Worm (Caenorhabditis elegans) whole organism, L3 larva: ENCODE results near the gene nhr-148.
"Not testable (repeated sequence)": the region's sequence is repeated elsewhere in the genome, so short reads cannot be mapped to it uniquely, and the experiment has no call there.

Source experiments
- R02D3.7 ChIP-seq: fragments of 150-350 bp; optimal IDR thresholded peaks from 2 replicates; lab custom pipeline; 2014; ENCODE audit warnings: missing biosample characterization, missing genetic modification characterization
- ZK546.5 ChIP-seq: sonication (generic microtip); optimal IDR thresholded peaks from 2 replicates; lab custom pipeline; 2017; ENCODE audit warnings: missing biosample characterization, missing genetic modification characterization
- aly-2 ChIP-seq: fragments of 150-350 bp; optimal IDR thresholded peaks from 2 replicates; lab custom pipeline; 2014; ENCODE audit warnings: missing biosample characterization, missing genetic modification characterization
- ama-1 ChIP-seq: fragments of 150-350 bp; optimal IDR thresholded peaks from 2 replicates; lab custom pipeline; 2018
- ceh-28 ChIP-seq: fragments of 150-350 bp; optimal IDR thresholded peaks from 2 replicates; lab custom pipeline; 2014; ENCODE audit warnings: missing biosample characterization, missing genetic modification reagents, missing genetic modification characterization
- ceh-9 ChIP-seq: sonication (generic microtip); optimal IDR thresholded peaks from 2 replicates; lab custom pipeline; 2018; ENCODE audit warnings: missing biosample characterization, missing genetic modification characterization
- daf-12 ChIP-seq: fragments of 150-350 bp; optimal IDR thresholded peaks from 2 replicates; lab custom pipeline; 2014; ENCODE audit warnings: missing biosample characterization, missing genetic modification reagents, missing genetic modification characterization
- egl-27 ChIP-seq: sonication (generic microtip); optimal IDR thresholded peaks from 4 replicates; lab custom pipeline; 2017; ENCODE audit warnings: missing biosample characterization, missing genetic modification reagents, missing genetic modification characterization
- egl-5 ChIP-seq: fragments of 150-350 bp; optimal IDR thresholded peaks from 2 replicates; lab custom pipeline; 2017; ENCODE audit warnings: missing biosample characterization, missing genetic modification reagents, missing genetic modification characterization, inconsistent platforms
- elt-3 ChIP-seq, 3 experiments: fragments of 150-350 bp in 1 of 3; sonication (generic microtip) in 2 of 3; optimal IDR thresholded peaks; 2 replicates in 2 of 3; 4 replicates in 1 of 3; lab custom pipeline; 2014 to 2017; ENCODE audit warnings: missing biosample characterization in 3 of 3, missing genetic modification characterization in 3 of 3
- eor-1 ChIP-seq, 2 experiments: fragments of 150-350 bp; optimal IDR thresholded peaks; 2 replicates each; lab custom pipeline; 2014 to 2018; ENCODE audit warnings: missing biosample characterization in 2 of 2, missing genetic modification characterization in 2 of 2
- fkh-2 ChIP-seq: fragments of 150-350 bp; optimal IDR thresholded peaks from 2 replicates; lab custom pipeline; 2014; ENCODE audit warnings: missing biosample characterization, missing genetic modification reagents, missing genetic modification characterization
- fos-1 ChIP-seq: fragments of 150-350 bp; optimal IDR thresholded peaks from 2 replicates; lab custom pipeline; 2014; ENCODE audit warnings: missing biosample characterization, missing genetic modification characterization
- hmg-11 ChIP-seq: sonication (generic microtip); optimal IDR thresholded peaks from 2 replicates; lab custom pipeline; 2016; ENCODE audit warnings: missing genetic modification characterization, missing compliant biosample characterization
- lin-39 ChIP-seq: fragments of 150-350 bp; optimal IDR thresholded peaks from 2 replicates; lab custom pipeline; 2018; ENCODE audit warnings: missing biosample characterization, missing genetic modification reagents, missing genetic modification characterization
- lsy-12 ChIP-seq: sonication (generic microtip); optimal IDR thresholded peaks from 2 replicates; lab custom pipeline; 2016; ENCODE audit warnings: mild to moderate bottlenecking, missing genetic modification characterization, missing compliant biosample characterization
- mml-1 ChIP-seq: fragments of 150-350 bp; sonication (generic microtip); optimal IDR thresholded peaks from 3 replicates; lab custom pipeline; 2014; ENCODE audit warnings: missing biosample characterization, missing genetic modification characterization
- nfya-1 ChIP-seq: sonication (generic microtip); optimal IDR thresholded peaks from 2 replicates; lab custom pipeline; 2017; ENCODE audit warnings: missing genetic modification characterization, mild to moderate bottlenecking, missing compliant biosample characterization, antibody characterized with exemption, moderate library complexity; ENCODE audit not compliant: insufficient read depth
- nhr-11 ChIP-seq: fragments of 150-350 bp; optimal IDR thresholded peaks from 2 replicates; lab custom pipeline; 2014; ENCODE audit warnings: missing biosample characterization, missing genetic modification characterization
- nhr-23 ChIP-seq: fragments of 150-350 bp; optimal IDR thresholded peaks from 2 replicates; lab custom pipeline; 2014; ENCODE audit warnings: missing biosample characterization, missing genetic modification reagents, missing genetic modification characterization
- nhr-237 ChIP-seq: fragments of 150-350 bp; optimal IDR thresholded peaks from 2 replicates; lab custom pipeline; 2014; ENCODE audit warnings: missing biosample characterization, missing genetic modification characterization
- nhr-25 ChIP-seq: sonication (generic microtip); optimal IDR thresholded peaks from 2 replicates; lab custom pipeline; 2017; ENCODE audit warnings: missing biosample characterization, missing genetic modification characterization
- nhr-28 ChIP-seq: fragments of 150-350 bp; optimal IDR thresholded peaks from 2 replicates; lab custom pipeline; 2014; ENCODE audit warnings: missing biosample characterization, missing genetic modification characterization
- nhr-43 ChIP-seq: sonication (generic microtip); optimal IDR thresholded peaks from 2 replicates; lab custom pipeline; 2016; ENCODE audit warnings: mild to moderate bottlenecking, missing genetic modification characterization, missing compliant biosample characterization; ENCODE audit not compliant: poor library complexity, severe bottlenecking
- nhr-67 ChIP-seq: fragments of 150-350 bp; optimal IDR thresholded peaks from 2 replicates; lab custom pipeline; 2014; ENCODE audit warnings: missing biosample characterization, missing genetic modification characterization
- nhr-76 ChIP-seq: fragments of 150-350 bp; sonication (generic microtip); optimal IDR thresholded peaks from 5 replicates; lab custom pipeline; 2014; ENCODE audit warnings: missing biosample characterization, missing genetic modification characterization
- nhr-77 ChIP-seq: fragments of 150-350 bp; optimal IDR thresholded peaks from 2 replicates; lab custom pipeline; 2014; ENCODE audit warnings: missing biosample characterization, missing genetic modification characterization
- sea-2 ChIP-seq: fragments of 150-350 bp; sonication (generic microtip); optimal IDR thresholded peaks from 4 replicates; lab custom pipeline; 2014; ENCODE audit warnings: missing biosample characterization, missing genetic modification reagents, missing genetic modification characterization
- skn-1 ChIP-seq: fragments of 150-350 bp; optimal IDR thresholded peaks from 2 replicates; lab custom pipeline; 2014; ENCODE audit warnings: missing biosample characterization, missing genetic modification characterization
- snpc-4 ChIP-seq: fragments of 150-350 bp; optimal IDR thresholded peaks from 2 replicates; lab custom pipeline; 2014; ENCODE audit warnings: missing biosample characterization, missing genetic modification characterization
- tbx-2 ChIP-seq: sonication (generic microtip); optimal IDR thresholded peaks from 2 replicates; lab custom pipeline; 2016; ENCODE audit warnings: mild to moderate bottlenecking, missing genetic modification characterization, missing compliant biosample characterization
- unc-39 ChIP-seq: sonication (generic microtip); optimal IDR thresholded peaks from 4 replicates; lab custom pipeline; 2017; ENCODE audit warnings: missing biosample characterization, missing genetic modification characterization
- ztf-11 ChIP-seq: fragments of 150-350 bp; optimal IDR thresholded peaks from 2 replicates; lab custom pipeline; 2014; ENCODE audit warnings: missing biosample characterization, missing genetic modification characterization
- ztf-4 ChIP-seq: fragments of 150-350 bp; optimal IDR thresholded peaks from 2 replicates; lab custom pipeline; 2014; ENCODE audit warnings: missing biosample characterization, missing genetic modification characterization

nhr-148 gene

DNA sequence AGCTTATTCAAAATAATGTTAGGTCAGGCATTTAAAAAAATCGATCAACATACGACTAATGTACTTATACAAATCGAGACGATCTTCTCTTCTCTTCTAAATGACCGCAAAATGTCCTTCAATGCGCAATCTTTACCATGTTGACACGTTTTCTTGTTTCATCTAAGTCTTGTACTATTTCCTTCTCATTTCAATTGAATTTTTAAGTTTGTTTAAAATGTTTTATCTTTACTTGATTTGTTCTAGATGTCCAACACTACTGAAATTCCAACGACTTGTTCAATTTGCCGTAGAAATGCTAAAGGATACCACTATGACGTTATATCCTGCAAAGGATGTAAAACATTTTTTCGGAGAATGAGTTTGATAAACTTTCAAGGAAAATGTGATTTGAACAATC is at the start of gene nhr-148, which contains the start of gene nhr-263:
nhr-148 (plus strand) TSS at position 215 of the 400 bp plus-strand sequence.
nhr-263 (minus strand) TSS at position 101 of the 400 bp plus-strand sequence.
- TF ChIP-seq daf-12 (tag; lab: Kevin White, UChicago) (no peak), mml-1 (tag; lab: Kevin White, UChicago) (no peak), nhr-25 (peak; percentile 43)

DNA sequence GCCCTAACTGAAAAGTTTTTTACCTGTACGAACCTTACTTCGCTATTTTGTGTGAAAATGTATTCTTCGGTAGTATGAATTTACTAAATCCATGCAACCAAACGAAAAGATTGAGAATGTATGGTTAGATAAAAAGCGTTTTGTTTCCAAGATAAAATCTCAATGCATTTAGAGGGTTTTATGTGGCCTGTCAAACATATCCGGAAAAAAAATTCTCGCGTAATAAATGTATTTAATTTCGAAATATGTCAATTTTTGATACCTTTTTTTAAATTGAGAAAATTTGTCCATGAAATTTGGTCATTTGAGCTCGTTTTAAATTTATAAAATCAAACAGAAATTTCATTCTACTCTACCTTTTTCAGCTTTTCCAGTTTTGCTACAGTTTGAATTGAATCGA is 46.7 kb upstream of the nhr-148 start, which contains the start of gene F07G11.4:
F07G11.4 (minus strand) TSS at position 101 of the 400 bp plus-strand sequence.
- TF ChIP-seq eor-1 (tag; optimal IDR thresholded peaks at IDR 0.05; lab: Kevin White, UChicago) = no peak
- TF ChIP-seq ceh-9 (tag; lab: Kevin White, UChicago) = no peak
- no peak for TF ChIP-seq nhr-237
- TF ChIP-seq ceh-28 (tag; lab: Kevin White, UChicago) = no peak
- TF ChIP-seq nhr-76 (tag; lab: Kevin White, UChicago) = no peak
- TF ChIP-seq ama-1 (lab: Kevin White, UChicago) = no peak
- no peak for TF ChIP-seq nhr-43
- TF ChIP-seq tbx-2 (tag; lab: Kevin White, UChicago) = no peak
- TF ChIP-seq aly-2 (tag; lab: Kevin White, UChicago) = no peak
- no peak for TF ChIP-seq lin-39
- TF ChIP-seq unc-39 (tag; lab: Kevin White, UChicago) = no peak

DNA sequence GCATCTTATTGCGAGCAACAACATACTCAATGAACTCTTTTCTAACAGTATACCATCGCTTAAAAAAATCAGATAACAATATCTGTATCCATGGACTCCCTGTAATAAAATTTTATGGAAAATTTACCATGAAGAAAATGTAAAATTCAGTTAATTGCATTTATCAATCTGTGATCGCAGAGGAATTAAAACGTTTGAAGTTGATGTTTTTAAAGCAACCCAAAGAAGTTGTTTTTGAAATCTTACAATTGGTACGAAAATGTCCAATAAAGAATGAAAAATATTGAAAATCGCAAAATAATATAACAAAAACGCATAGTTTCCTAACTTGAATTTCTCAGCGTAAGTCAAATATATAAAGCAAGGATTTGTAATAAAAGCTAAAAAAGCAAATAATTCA is 44.7 kb upstream of the nhr-148 start, which contains the start of gene srj-32:
srj-32 (minus strand) TSS at position 101 of the 400 bp plus-strand sequence.
- no peak for TF ChIP-seq skn-1
- no peak for TF ChIP-seq unc-39 (tag; lab: Kevin White, UChicago)
- no peak for TF ChIP-seq ama-1 (lab: Kevin White, UChicago)
- TF ChIP-seq ZK546.5 = no peak

DNA sequence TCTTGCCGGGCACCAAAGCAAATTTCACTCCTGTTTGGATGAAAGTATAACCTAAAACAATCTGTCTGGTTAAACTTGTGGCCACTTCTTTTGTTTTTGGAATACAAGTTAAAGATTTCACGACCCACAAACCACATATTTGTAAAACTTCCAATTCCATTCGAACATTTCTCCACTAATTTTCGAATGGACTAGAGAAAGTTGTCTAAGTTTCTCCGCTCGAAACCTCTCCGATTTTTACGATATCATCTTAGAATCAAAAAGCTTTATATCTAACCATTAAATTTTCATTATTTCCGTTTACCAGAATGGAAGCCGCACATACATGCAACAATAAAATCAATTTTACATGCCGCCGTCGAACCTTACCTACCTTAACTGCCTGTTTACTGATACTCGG is 43.5 kb upstream of the nhr-148 start, which contains the start of gene F07G11.3:
F07G11.3 (plus strand) TSS at position 301 of the 400 bp plus-strand sequence.
- no peak for TF ChIP-seq fos-1 (tag; lab: Kevin White, UChicago)
- TF ChIP-seq nhr-67 (tag; lab: Kevin White, UChicago) = no peak
- TF ChIP-seq nhr-237 = no peak
- TF ChIP-seq egl-27 = no peak
- no peak for TF ChIP-seq daf-12 (tag; lab: Kevin White, UChicago)
- no peak for TF ChIP-seq lin-39
- no peak for TF ChIP-seq nhr-28 (tag; lab: Kevin White, UChicago)
- TF ChIP-seq R02D3.7 (tag; lab: Kevin White, UChicago) = no peak
- TF ChIP-seq ztf-4 (tag; lab: Kevin White, UChicago) = no peak

DNA sequence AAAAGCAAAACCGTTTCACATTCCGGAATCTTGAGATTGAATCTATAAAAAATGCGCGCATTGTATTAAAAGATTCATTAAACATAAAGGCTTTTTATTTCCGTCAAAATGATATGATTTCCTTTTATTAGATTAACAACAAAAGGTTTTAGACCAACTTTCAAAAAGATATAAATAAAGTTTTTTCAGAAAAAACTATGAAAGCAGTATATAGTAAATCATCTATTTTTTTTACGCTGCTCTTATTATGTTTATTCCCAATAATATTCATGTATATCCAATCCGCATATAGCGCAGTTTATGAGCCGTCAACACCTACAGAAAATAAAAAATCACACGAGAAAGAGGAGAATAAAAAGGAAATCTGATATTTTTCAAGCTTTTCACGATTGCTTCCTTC is 37.5 kb upstream of the nhr-148 start, which contains the start of gene F07G11.2:
F07G11.2 (plus strand) TSS at position 301 of the 400 bp plus-strand sequence.
- not testable (repeated sequence) for TF ChIP-seq egl-27; ZK546.5; hmg-11 (tag; lab: Kevin White, UChicago)

DNA sequence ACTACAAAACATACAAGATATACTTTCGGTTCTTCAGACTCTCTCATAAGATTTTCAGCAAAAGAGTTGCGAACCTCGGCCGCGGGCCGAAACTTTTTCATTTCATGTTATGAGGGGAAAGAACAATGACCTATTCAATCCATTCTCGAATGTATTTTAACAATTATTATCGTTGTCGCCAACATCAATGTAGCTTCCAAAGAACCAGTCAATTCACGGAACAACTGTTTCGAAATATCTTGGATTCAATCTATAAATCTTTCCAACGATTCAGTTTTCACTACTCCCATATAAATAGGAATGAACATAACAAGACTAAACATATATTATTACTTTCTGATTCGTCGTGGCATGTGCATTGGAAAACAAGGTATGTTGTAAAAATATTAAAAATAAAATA is 34.9 kb upstream of the nhr-148 start, which contains the start of gene F07G11.1:
F07G11.1 (plus strand) TSS at position 301 of the 400 bp plus-strand sequence.
- TF ChIP-seq unc-39 (tag; lab: Kevin White, UChicago) (no peak), egl-5 (tag; lab: Kevin White, UChicago) (no peak), snpc-4 (tag; lab: Kevin White, UChicago) (no peak), lsy-12 (no peak), fkh-2 (no peak), nhr-23 (tag; lab: Kevin White, UChicago) (no peak), ztf-4 (tag; lab: Kevin White, UChicago) (no peak), R02D3.7 (tag; lab: Kevin White, UChicago) (no peak), nhr-11 (tag; lab: Kevin White, UChicago) (no peak), sea-2 (GFP tag; lab: Kevin White, UChicago) (no peak), elt-3 (tag; optimal IDR thresholded peaks at IDR 0.05; lab: Kevin White, UChicago) (no peak), nhr-77 (tag; lab: Kevin White, UChicago) (no peak), tbx-2 (tag; lab: Kevin White, UChicago) (no peak), nfya-1 (tag; lab: Kevin White, UChicago) (no peak), ZK546.5 (no peak), ztf-11 (no peak)
